Fruit fly (Drosophila melanogaster): ENCODE data around the gene CG16772.

DNA sequence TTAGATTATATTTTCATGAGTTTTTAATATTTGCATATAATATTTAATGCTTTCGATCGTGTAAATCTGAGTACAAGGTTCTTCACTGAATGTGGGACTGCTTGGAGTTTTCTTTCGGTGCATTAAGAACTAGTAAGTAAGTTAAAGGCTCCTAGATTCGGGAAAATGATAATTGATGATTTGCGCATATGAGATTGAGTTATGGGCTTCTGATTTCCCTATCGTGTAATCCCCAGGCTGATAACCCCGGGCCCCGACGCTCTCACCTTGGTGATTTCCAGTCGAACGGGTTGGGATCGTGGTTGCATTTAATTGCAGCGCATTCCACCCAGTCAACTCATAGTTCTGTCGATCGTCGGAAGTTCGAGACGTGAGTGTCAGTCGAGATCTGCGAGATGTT, 1.4 kb downstream of the CG16772 start, which contains the start of gene CG10680:
- no peak for TF ChIP-seq cic (GFP tag; optimal IDR thresholded peaks at IDR 0.05)
- TF ChIP-seq CG7045 (GFP tag; optimal IDR thresholded peaks at IDR 0.05) = no peak
- TF ChIP-seq tj (GFP tag; optimal IDR thresholded peaks at IDR 0.05) = no peak
- no peak for TF ChIP-seq Crg-1 (GFP tag; optimal IDR thresholded peaks at IDR 0.05)
- no peak for TF ChIP-seq toe (GFP tag; optimal IDR thresholded peaks at IDR 0.05)
- no peak for TF ChIP-seq CG5204 (GFP tag; optimal IDR thresholded peaks at IDR 0.05)
- no peak for TF ChIP-seq bab1 (GFP tag; optimal IDR thresholded peaks at IDR 0.05)
- TF ChIP-seq Hr96 (GFP tag; optimal IDR thresholded peaks at IDR 0.05) = no peak
